Worm (Caenorhabditis elegans) whole organism, dauer: ENCODE measurements around the gene C12D5.4.
"Not testable (repeated sequence)": the region's sequence is repeated elsewhere in the genome, so short reads cannot be mapped to it uniquely, and the experiment has no call there.

Experiments used
- unc-62 ChIP-seq: sonication (generic microtip); optimal IDR thresholded peaks from 2 replicates; lab custom pipeline; 2017; ENCODE audit warnings: missing biosample characterization, missing genetic modification reagents, missing genetic modification characterization

The C12D5.4 gene

ce11 chrV:7667940-7668339, 4.4 kb upstream of the C12D5.4 start, which contains the start of gene C12D5.5:
Gene C12D5.5 (plus strand): TSS chrV:7668240.
- no peak for TF ChIP-seq unc-62 (GFP tag; lab: Kevin White, UChicago)

ce11 chrV:7675904-7676303, 3.5 kb downstream of the C12D5.4 start, which contains the start of gene C12D5.3:
Gene C12D5.3 (plus strand): TSS chrV:7676204.
- TF ChIP-seq unc-62 (GFP tag; lab: Kevin White, UChicago): no peak

- no peak for TF ChIP-seq unc-62 (GFP tag; lab: Kevin White, UChicago)
Measured at ce11 chrV:7681388-7681787, 9.0 kb downstream of the C12D5.4 start, which contains the start of gene cyp-33A1. Gene cyp-33A1 (minus strand): TSS chrV:7681459.

ce11 chrV:7683907-7684655, 11.7 kb downstream of the C12D5.4 start, which contains the start of gene sre-11:
Gene sre-11 (minus strand): TSS chrV:7683957.
- TF ChIP-seq unc-62 (GFP tag; lab: Kevin White, UChicago): no peak

- TF ChIP-seq unc-62 (GFP tag; lab: Kevin White, UChicago): no peak
Measured at ce11 chrV:7686189-7686588, 13.8 kb downstream of the C12D5.4 start, which contains the start of the genes nhr-94 and nhr-152. Gene nhr-94 (minus strand): TSS chrV:7686335. Gene nhr-152 (plus strand): TSS chrV:7686350.

ce11 chrV:7689888-7690287, 17.5 kb downstream of the C12D5.4 start, which contains the start of gene C12D5.9:
Gene C12D5.9 (minus strand): TSS chrV:7689988.
- TF ChIP-seq unc-62 (GFP tag; lab: Kevin White, UChicago): no peak

- TF ChIP-seq unc-62 (GFP tag; lab: Kevin White, UChicago): no peak
Measured at ce11 chrV:7690637-7691036, 18.3 kb downstream of the C12D5.4 start.

- TF ChIP-seq unc-62 (GFP tag; lab: Kevin White, UChicago): no peak
Measured at ce11 chrV:7693394-7693793, 21.0 kb downstream of the C12D5.4 start, which contains the start of gene C12D5.10. Gene C12D5.10 (minus strand): TSS chrV:7693494.

- TF ChIP-seq unc-62 (GFP tag; lab: Kevin White, UChicago): no peak
Measured at ce11 chrV:7696842-7697241, 24.5 kb downstream of the C12D5.4 start, which contains the start of gene ZK105.3. Gene ZK105.3 (plus strand): TSS chrV:7697142.

- TF ChIP-seq unc-62 (GFP tag; lab: Kevin White, UChicago): not testable (repeated sequence)
Measured at ce11 chrV:7703536-7703935, 31.2 kb downstream of the C12D5.4 start, which contains the start of gene srsx-40. Gene srsx-40 (minus strand): TSS chrV:7703636.

ce11 chrV:7705316-7705715, 33.0 kb downstream of the C12D5.4 start, which contains the start of gene srw-3:
Gene srw-3 (plus strand): TSS chrV:7705616.
- no peak for TF ChIP-seq unc-62 (GFP tag; lab: Kevin White, UChicago)

- no peak for TF ChIP-seq unc-62 (GFP tag; lab: Kevin White, UChicago)
Measured at ce11 chrV:7708525-7708924, 36.2 kb downstream of the C12D5.4 start, which contains the start of gene ZK105.11. Gene ZK105.11 (minus strand): TSS chrV:7708625.

ce11 chrV:7713072-7713471, 40.7 kb downstream of the C12D5.4 start, which contains the start of gene ZK105.13:
Gene ZK105.13 (minus strand): TSS chrV:7713172.
- no peak for TF ChIP-seq unc-62 (GFP tag; lab: Kevin White, UChicago)

- TF ChIP-seq unc-62 (GFP tag; lab: Kevin White, UChicago): no peak
Measured at ce11 chrV:7713691-7714090, 41.3 kb downstream of the C12D5.4 start, which contains the start of gene ZK105.1. Gene ZK105.1 (plus strand): TSS chrV:7713991.

- TF ChIP-seq unc-62 (GFP tag; lab: Kevin White, UChicago): no peak
Measured at ce11 chrV:7716034-7716433, 43.7 kb downstream of the C12D5.4 start, which contains the start of gene ZK105.12. Gene ZK105.12 (minus strand): TSS chrV:7716134.

- TF ChIP-seq unc-62 (GFP tag; lab: Kevin White, UChicago): no peak
Measured at ce11 chrV:7717629-7718028, 45.3 kb downstream of the C12D5.4 start, which contains the start of gene ZK105.5. Gene ZK105.5 (minus strand): TSS chrV:7717729.
